Worm (Caenorhabditis elegans) whole organism, L2 larva: ENCODE results near the gene oac-39.

Experiments
- ZK546.5 ChIP-seq: sonication (generic microtip); optimal IDR thresholded peaks from 2 replicates; lab custom pipeline; 2017; ENCODE audit warnings: missing biosample characterization, missing genetic modification characterization
- aly-2 ChIP-seq: fragments of 150-350 bp; optimal IDR thresholded peaks from 2 replicates; lab custom pipeline; 2014; ENCODE audit warnings: missing biosample characterization, missing genetic modification characterization
- gmeb-1 ChIP-seq: fragments of 150-350 bp; optimal IDR thresholded peaks from 2 replicates; lab custom pipeline; 2014; ENCODE audit warnings: missing biosample characterization, missing genetic modification characterization
- lin-13 ChIP-seq: fragments of 150-350 bp; optimal IDR thresholded peaks from 2 replicates; lab custom pipeline; 2014; ENCODE audit warnings: missing biosample characterization, missing genetic modification reagents, missing genetic modification characterization
- mdl-1 ChIP-seq, 2 experiments: fragments of 150-350 bp in 1 of 2; sonication (generic microtip) in 1 of 2; optimal IDR thresholded peaks; 2 replicates each; lab custom pipeline; 2017; ENCODE audit warnings: missing biosample characterization in 2 of 2, missing genetic modification characterization in 2 of 2
- nhr-21 ChIP-seq: fragments of 150-350 bp; optimal IDR thresholded peaks from 2 replicates; lab custom pipeline; 2014; ENCODE audit warnings: missing biosample characterization, missing genetic modification characterization
- nhr-23 ChIP-seq: fragments of 150-350 bp; optimal IDR thresholded peaks from 2 replicates; lab custom pipeline; 2014; ENCODE audit warnings: missing biosample characterization, missing genetic modification reagents, missing genetic modification characterization
- nhr-6 ChIP-seq: fragments of 150-350 bp; optimal IDR thresholded peaks from 2 replicates; lab custom pipeline; 2014; ENCODE audit warnings: missing biosample characterization, missing genetic modification characterization
- peb-1 ChIP-seq: fragments of 150-350 bp; optimal IDR thresholded peaks from 2 replicates; lab custom pipeline; 2014; ENCODE audit warnings: missing biosample characterization, missing genetic modification characterization
- skn-1 ChIP-seq: sonication (generic microtip); optimal IDR thresholded peaks from 2 replicates; lab custom pipeline; 2017; ENCODE audit warnings: missing biosample characterization, missing genetic modification characterization
- snpc-4 ChIP-seq: fragments of 150-350 bp; optimal IDR thresholded peaks from 2 replicates; lab custom pipeline; 2014; ENCODE audit warnings: missing biosample characterization, missing genetic modification characterization
- unc-62 ChIP-seq: fragments of 150-350 bp; optimal IDR thresholded peaks from 2 replicates; lab custom pipeline; 2014; ENCODE audit warnings: missing biosample characterization, missing genetic modification reagents, missing genetic modification characterization
- zag-1 ChIP-seq: fragments of 150-350 bp; optimal IDR thresholded peaks from 2 replicates; lab custom pipeline; 2014; ENCODE audit warnings: missing biosample characterization, missing genetic modification characterization
- ztf-11 ChIP-seq: sonication (generic microtip); optimal IDR thresholded peaks from 2 replicates; lab custom pipeline; 2017; ENCODE audit warnings: missing biosample characterization, missing genetic modification characterization

- no peak for TF ChIP-seq ztf-11 (tag; lab: Kevin White, UChicago)
- TF ChIP-seq nhr-23 = no peak
- TF ChIP-seq gmeb-1 (tag; lab: Kevin White, UChicago) = no peak
- no peak for TF ChIP-seq ZK546.5 (tag; lab: Kevin White, UChicago)
- TF ChIP-seq mdl-1 (tag; optimal IDR thresholded peaks at IDR 0.05; lab: Kevin White, UChicago) = no peak
- TF ChIP-seq zag-1 (tag; lab: Kevin White, UChicago) = no peak
- no peak for TF ChIP-seq lin-13
- no peak for TF ChIP-seq aly-2
- no peak for TF ChIP-seq nhr-6 (tag; lab: Kevin White, UChicago)
- TF ChIP-seq skn-1 (tag; lab: Kevin White, UChicago) = no peak
- no peak for TF ChIP-seq unc-62
- TF ChIP-seq nhr-21 (tag; lab: Kevin White, UChicago) = no peak
- no peak for TF ChIP-seq peb-1
- no peak for TF ChIP-seq snpc-4 (tag; lab: Kevin White, UChicago)
Measured at ce11 chrV:248636-249035, 2.9 kb downstream of the oac-39 start.
